Worm (Caenorhabditis elegans) whole organism, L1 larva: ENCODE results near the gene F11D11.3.
A peak's percentile ranks its signal among the peaks of the same experiment; 100 is the strongest.

Experiments used
- C04F5.9 ChIP-seq: sonication (generic microtip); optimal IDR thresholded peaks from 2 replicates; lab custom pipeline; 2016; ENCODE audit warnings: missing genetic modification characterization, missing compliant biosample characterization
- C16A3.4 ChIP-seq: fragments of 150-350 bp; optimal IDR thresholded peaks from 2 replicates; lab custom pipeline; 2014; ENCODE audit warnings: missing biosample characterization, missing genetic modification characterization
- Y116A8C.19 ChIP-seq: sonication (generic microtip); optimal IDR thresholded peaks from 2 replicates; lab custom pipeline; 2016; ENCODE audit warnings: missing compliant biosample characterization, missing genetic modification characterization, borderline replicate concordance
- aha-1 ChIP-seq: fragments of 150-350 bp; optimal IDR thresholded peaks from 2 replicates; lab custom pipeline; 2014; ENCODE audit warnings: missing biosample characterization, missing genetic modification characterization
- alr-1 ChIP-seq: fragments of 200-800 bp; sonication (Bioruptor generic); optimal IDR thresholded peaks from 2 replicates; lab custom pipeline; 2018; ENCODE audit warnings: borderline replicate concordance, mild to moderate bottlenecking, missing genetic modification characterization, missing compliant biosample characterization
- ceh-63 ChIP-seq: fragments of 200-800 bp; sonication (Bioruptor generic); optimal IDR thresholded peaks from 2 replicates; lab custom pipeline; 2018; ENCODE audit warnings: mild to moderate bottlenecking, missing genetic modification characterization, missing compliant biosample characterization
- ceh-82 ChIP-seq, 3 experiments: fragments of 150-350 bp in 1 of 3; sonication (generic microtip) in 2 of 3; optimal IDR thresholded peaks; 2 replicates each; lab custom pipeline; 2014 to 2017; ENCODE audit warnings: missing biosample characterization in 3 of 3, missing genetic modification characterization in 3 of 3
- ceh-88 ChIP-seq: fragments of 200-800 bp; sonication (Bioruptor generic); IDR thresholded peaks from 2 replicates; pipeline ENCODE4 v1.3.6; 2022; ENCODE audit warnings: missing genetic modification characterization, missing compliant biosample characterization
- ceh-90 ChIP-seq: sonication (generic microtip); optimal IDR thresholded peaks from 2 replicates; lab custom pipeline; 2016; ENCODE audit warnings: missing genetic modification characterization, missing compliant biosample characterization
- ces-1 ChIP-seq: fragments of 150-350 bp; optimal IDR thresholded peaks from 2 replicates; lab custom pipeline; 2014; ENCODE audit warnings: missing biosample characterization, missing genetic modification reagents, missing genetic modification characterization
- efl-1 ChIP-seq, 4 experiments: fragments of 150-350 bp; optimal IDR thresholded peaks in 3 of 4; peaks in 1 of 4; 1 replicate in 1 of 4; 2 replicates in 3 of 4; lab custom pipeline; 2014; ENCODE audit warnings: missing biosample characterization in 2 of 4, missing genetic modification characterization in 2 of 4, missing genetic modification reagents in 2 of 4
- fkh-10 ChIP-seq: sonication (generic microtip); optimal IDR thresholded peaks from 2 replicates; lab custom pipeline; 2017; ENCODE audit warnings: missing biosample characterization, missing genetic modification reagents, missing genetic modification characterization
- fkh-8 ChIP-seq: sonication (generic microtip); optimal IDR thresholded peaks from 2 replicates; lab custom pipeline; 2016; ENCODE audit warnings: mild to moderate bottlenecking, missing genetic modification characterization, missing compliant biosample characterization
- grh-1 ChIP-seq: fragments of 200-800 bp; sonication (Bioruptor generic); IDR thresholded peaks from 2 replicates; pipeline ENCODE4 v1.3.6; 2022; ENCODE audit warnings: missing genetic modification reagents, missing genetic modification characterization, missing compliant biosample characterization
- hlh-4 ChIP-seq: sonication (generic microtip); optimal IDR thresholded peaks from 2 replicates; lab custom pipeline; 2016; ENCODE audit warnings: mild to moderate bottlenecking, missing genetic modification characterization, missing compliant biosample characterization
- hpl-2 ChIP-seq: fragments of 150-350 bp; optimal IDR thresholded peaks from 2 replicates; lab custom pipeline; 2014; ENCODE audit warnings: missing biosample characterization, missing genetic modification reagents, missing genetic modification characterization
- irx-1 ChIP-seq: sonication (generic microtip); optimal IDR thresholded peaks from 2 replicates; lab custom pipeline; 2016; ENCODE audit warnings: missing genetic modification characterization, missing compliant biosample characterization
- jun-1 ChIP-seq: fragments of 150-350 bp; optimal IDR thresholded peaks from 2 replicates; lab custom pipeline; 2014; ENCODE audit warnings: missing biosample characterization, missing genetic modification reagents, missing genetic modification characterization
- lin-14 ChIP-seq: fragments of 200-800 bp; sonication (Bioruptor generic); optimal IDR thresholded peaks from 2 replicates; lab custom pipeline; 2018; ENCODE audit warnings: mild to moderate bottlenecking, missing genetic modification characterization, moderate library complexity, missing compliant biosample characterization
- lin-15B ChIP-seq: fragments of 150-350 bp; sonication (generic microtip); optimal IDR thresholded peaks from 3 replicates; lab custom pipeline; 2014; ENCODE audit warnings: missing biosample characterization, missing genetic modification characterization
- lin-35 ChIP-seq, 2 experiments: fragments of 150-350 bp; optimal IDR thresholded peaks; 2 replicates each; lab custom pipeline; 2014; ENCODE audit warnings: missing biosample characterization in 2 of 2, missing genetic modification characterization in 2 of 2, missing genetic modification reagents in 2 of 2
- mab-9 ChIP-seq: fragments of 200-800 bp; sonication (Bioruptor generic); IDR thresholded peaks from 2 replicates; pipeline ENCODE4 v1.3.6; 2022; ENCODE audit warnings: missing genetic modification reagents, missing genetic modification characterization, missing compliant biosample characterization
- mep-1 ChIP-seq: fragments of 150-350 bp; optimal IDR thresholded peaks from 2 replicates; lab custom pipeline; 2014; ENCODE audit warnings: missing biosample characterization, missing genetic modification characterization
- nhr-28 ChIP-seq: fragments of 150-350 bp; optimal IDR thresholded peaks from 2 replicates; lab custom pipeline; 2014; ENCODE audit warnings: missing biosample characterization, missing genetic modification characterization
- nhr-47 ChIP-seq: sonication (generic microtip); optimal IDR thresholded peaks from 2 replicates; lab custom pipeline; 2016; ENCODE audit warnings: mild to moderate bottlenecking, missing genetic modification characterization, moderate library complexity, missing compliant biosample characterization
- nhr-71 ChIP-seq: sonication (generic microtip); optimal IDR thresholded peaks from 2 replicates; lab custom pipeline; 2016; ENCODE audit warnings: mild to moderate bottlenecking, missing genetic modification characterization, moderate library complexity, missing compliant biosample characterization
- nhr-76 ChIP-seq: sonication (generic microtip); optimal IDR thresholded peaks from 2 replicates; lab custom pipeline; 2017; ENCODE audit warnings: missing biosample characterization, missing genetic modification characterization
- nhr-84 ChIP-seq: sonication (generic microtip); optimal IDR thresholded peaks from 2 replicates; lab custom pipeline; 2017; ENCODE audit warnings: missing biosample characterization, missing genetic modification characterization
- nhr-85 ChIP-seq: sonication (generic microtip); peaks from one replicate; lab custom pipeline; 2016; ENCODE audit warnings: missing genetic modification characterization, inconsistent platforms, missing compliant biosample characterization
- nhr-90 ChIP-seq: sonication (generic microtip); optimal IDR thresholded peaks from 2 replicates; lab custom pipeline; 2016; ENCODE audit warnings: mild to moderate bottlenecking, missing genetic modification characterization, missing compliant biosample characterization; ENCODE audit not compliant: poor library complexity
- pag-3 ChIP-seq: sonication (generic microtip); optimal IDR thresholded peaks from 2 replicates; lab custom pipeline; 2017; ENCODE audit warnings: missing genetic modification characterization, mild to moderate bottlenecking, missing compliant biosample characterization, antibody characterized with exemption, borderline replicate concordance; ENCODE audit not compliant: insufficient read depth
- pqm-1 ChIP-seq: sonication (generic microtip); optimal IDR thresholded peaks from 3 replicates; lab custom pipeline; 2017; ENCODE audit warnings: missing biosample characterization, missing genetic modification characterization
- rnt-1 ChIP-seq: sonication (generic microtip); optimal IDR thresholded peaks from 2 replicates; lab custom pipeline; 2016; ENCODE audit warnings: mild to moderate bottlenecking, missing genetic modification characterization, moderate library complexity, missing compliant biosample characterization
- skn-1 ChIP-seq: fragments of 150-350 bp; optimal IDR thresholded peaks from 2 replicates; lab custom pipeline; 2014; ENCODE audit warnings: missing biosample characterization, missing genetic modification characterization
- snu-23 ChIP-seq: sonication (generic microtip); optimal IDR thresholded peaks from 2 replicates; lab custom pipeline; 2016; ENCODE audit warnings: missing genetic modification characterization, missing compliant biosample characterization
- sptf-1 ChIP-seq: fragments of 150-350 bp; optimal IDR thresholded peaks from 2 replicates; lab custom pipeline; 2014; ENCODE audit warnings: missing biosample characterization, missing genetic modification characterization
- swsn-7 ChIP-seq: sonication (generic microtip); optimal IDR thresholded peaks from 2 replicates; lab custom pipeline; 2016; ENCODE audit warnings: missing genetic modification characterization, missing compliant biosample characterization
- unc-30 ChIP-seq: sonication (generic microtip); optimal IDR thresholded peaks from 2 replicates; lab custom pipeline; 2017; ENCODE audit warnings: missing biosample characterization, missing genetic modification characterization
- unc-62 ChIP-seq: fragments of 150-350 bp; optimal IDR thresholded peaks from 2 replicates; lab custom pipeline; 2014; ENCODE audit warnings: missing biosample characterization, missing genetic modification reagents, missing genetic modification characterization
- unc-86 ChIP-seq: sonication (generic microtip); optimal IDR thresholded peaks from 2 replicates; lab custom pipeline; 2016; ENCODE audit warnings: missing genetic modification characterization, missing compliant biosample characterization
- zag-1 ChIP-seq: fragments of 150-350 bp; optimal IDR thresholded peaks from 2 replicates; lab custom pipeline; 2014; ENCODE audit warnings: missing biosample characterization, missing genetic modification characterization
- zip-4 ChIP-seq: fragments of 200-800 bp; sonication (Bioruptor generic); optimal IDR thresholded peaks from 2 replicates; lab custom pipeline; 2018; ENCODE audit warnings: mild to moderate bottlenecking, missing genetic modification characterization, moderate library complexity, missing compliant biosample characterization
- ztf-11 ChIP-seq, 2 experiments: sonication (generic microtip); optimal IDR thresholded peaks; 2 replicates each; lab custom pipeline; 2016 to 2017; ENCODE audit warnings: missing genetic modification characterization in 2 of 2, missing biosample characterization in 1 of 2, missing compliant biosample characterization in 1 of 2

The F11D11.3 gene

DNA sequence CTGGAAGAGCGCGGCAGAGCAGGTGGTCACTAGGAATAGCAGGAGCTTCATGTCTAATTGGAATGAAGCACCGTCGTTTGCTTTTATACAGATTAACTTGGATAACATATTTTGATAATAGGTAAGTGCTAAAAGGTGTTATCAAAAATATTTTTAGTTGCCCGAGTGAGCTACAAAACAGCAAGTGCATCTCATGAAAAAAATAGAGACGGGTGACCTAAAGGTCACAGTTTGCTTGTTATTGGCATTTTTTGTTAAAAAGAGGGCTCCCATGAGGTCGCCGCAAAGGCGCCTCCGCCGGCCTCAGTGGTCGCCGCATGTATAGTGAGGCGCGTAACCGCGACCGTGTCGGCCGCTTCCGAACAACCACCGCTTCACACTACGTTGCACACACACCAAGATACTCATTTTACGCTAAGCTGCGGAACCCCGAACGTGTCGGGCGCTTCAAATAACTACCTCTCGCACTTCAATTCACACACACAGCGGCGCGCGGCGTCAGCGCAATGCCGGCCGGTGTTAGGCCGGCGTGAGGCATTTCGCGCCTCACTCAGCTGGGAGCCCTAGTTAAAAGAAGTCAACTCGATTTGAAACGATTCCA lies 30.6 kb downstream of the F11D11.3 start, which contains the start of gene asp-19:
Gene asp-19, minus strand, starts transcription at position 51 of the 601 bp plus-strand sequence.
- no peak for TF ChIP-seq C16A3.4 (tag; lab: Kevin White, UChicago)
- no peak for TF ChIP-seq nhr-76 (tag; lab: Kevin White, UChicago)
- no peak for TF ChIP-seq ceh-63 (GFP tag; lab: Kevin White, UChicago)
- no peak for TF ChIP-seq unc-62
- no peak for TF ChIP-seq mep-1 (tag; lab: Kevin White, UChicago)
- no peak for TF ChIP-seq lin-14 (GFP tag; lab: Kevin White, UChicago)
- TF ChIP-seq nhr-71 (tag; lab: Kevin White, UChicago): no peak
- TF ChIP-seq, all 84 proteins: peak for 0

DNA sequence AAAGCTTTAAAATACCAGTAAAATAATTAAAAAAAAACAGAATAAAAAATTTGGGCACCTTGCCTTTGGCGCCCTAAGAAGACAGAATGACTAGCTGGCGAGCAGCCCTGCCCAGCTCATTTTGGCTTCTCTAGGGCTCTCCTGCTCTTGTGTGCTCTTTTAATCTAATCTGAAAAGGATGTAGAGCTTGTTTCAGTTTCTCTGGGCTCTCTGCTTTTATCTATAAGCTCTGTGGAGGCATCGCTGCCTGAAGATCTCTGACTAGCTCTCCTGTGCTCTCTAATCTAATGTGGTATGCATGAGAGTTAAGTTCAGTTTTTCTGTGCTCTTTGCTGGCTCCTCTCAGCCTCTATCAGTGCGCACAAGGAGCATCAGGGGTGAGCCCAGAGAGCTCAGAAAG lies 34.2 kb downstream of the F11D11.3 start:
- TF ChIP-seq unc-86 (peak; percentile 14), fkh-10 (GFP tag; lab: Kevin White, UChicago) (peak; percentile 23), ceh-82 (tag; optimal IDR thresholded peaks at IDR 0.05; lab: Kevin White, UChicago) (peak in 1 of 3 experiments; percentile 44), unc-62 (no peak), fkh-8 (tag; lab: Kevin White, UChicago) (peak; percentile 32), ceh-90 (no peak), mab-9 (GFP tag; lab: Robert Waterston, UW) (no peak), jun-1 (tag; lab: Kevin White, UChicago) (no peak), efl-1 (optimal IDR thresholded peaks at IDR 0.05; lab: Kevin White, UChicago) (peak; percentile 0 to 10), efl-1 (GFP tag; optimal IDR thresholded peaks at IDR 0.05 in 1 of 2; lab: Kevin White, UChicago) (no peak)

ce11 chrV:18724810-18725209 lies 35.3 kb downstream of the F11D11.3 start:
- peak; percentile 10 for TF ChIP-seq ceh-63 (GFP tag; lab: Kevin White, UChicago)
- TF ChIP-seq ztf-11 (tag; optimal IDR thresholded peaks at IDR 0.05; lab: Kevin White, UChicago): peak in 1 of 2 experiments; percentile 10

ce11 chrV:18724076-18724475 lies 36.0 kb downstream of the F11D11.3 start:
- TF ChIP-seq ceh-88 (GFP tag; lab: Robert Waterston, UW) (no peak), alr-1 (tag; lab: Kevin White, UChicago) (peak; percentile 97)

DNA sequence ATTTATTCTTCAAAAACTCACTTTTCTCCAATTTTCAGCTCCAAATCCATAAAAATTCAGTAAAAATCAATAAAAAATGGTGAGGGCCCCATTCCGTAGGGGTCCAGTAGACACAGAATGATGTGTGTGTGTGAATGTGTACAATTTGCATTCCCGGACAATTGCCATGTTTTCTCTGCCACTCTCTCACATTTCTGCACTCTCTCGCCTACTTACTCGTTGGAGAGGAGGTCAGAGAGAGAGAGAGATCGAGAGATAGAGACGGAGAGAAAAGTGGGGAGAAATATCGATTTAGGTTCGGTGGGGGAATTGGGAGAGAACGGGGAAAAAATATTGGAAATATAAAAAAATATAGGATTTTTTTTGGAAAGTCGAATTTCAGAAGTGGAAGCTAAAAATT lies 36.5 kb downstream of the F11D11.3 start:
- TF ChIP-seq alr-1 (tag; lab: Kevin White, UChicago) (no peak), lin-35 (GFP tag; optimal IDR thresholded peaks at IDR 0.05; lab: Kevin White, UChicago) (peak; percentile 70 to 89), hlh-4 (tag; lab: Kevin White, UChicago) (no peak), sptf-1 (tag; lab: Kevin White, UChicago) (no peak), pag-3 (tag; lab: Kevin White, UChicago) (no peak), nhr-47 (peak; percentile 95), hpl-2 (GFP tag; lab: Kevin White, UChicago) (no peak), nhr-84 (no peak), fkh-10 (GFP tag; lab: Kevin White, UChicago) (no peak), nhr-28 (tag; lab: Kevin White, UChicago) (no peak), skn-1 (tag; lab: Kevin White, UChicago) (peak; percentile 64), irx-1 (peak; percentile 76), ceh-82 (tag; optimal IDR thresholded peaks at IDR 0.05; lab: Kevin White, UChicago) (peak; percentile 75 to 90 (median 85)), pqm-1 (no peak), Y116A8C.19 (tag; lab: Kevin White, UChicago) (no peak), ces-1 (GFP tag; lab: Kevin White, UChicago) (no peak), C04F5.9 (tag; lab: Kevin White, UChicago) (no peak), lin-15B (tag; lab: Kevin White, UChicago) (peak; percentile 25), rnt-1 (tag; lab: Kevin White, UChicago) (no peak), aha-1 (tag; lab: Kevin White, UChicago) (no peak), zag-1 (peak; percentile 5), snu-23 (GFP tag; lab: Kevin White, UChicago) (peak; percentile 94), ceh-88 (GFP tag; lab: Robert Waterston, UW) (no peak), swsn-7 (tag; lab: Kevin White, UChicago) (peak; percentile 95), nhr-85 (tag; lab: Kevin White, UChicago) (peak; percentile 94), grh-1 (GFP tag; lab: Robert Waterston, UW) (peak; percentile 72), ceh-63 (GFP tag; lab: Kevin White, UChicago) (peak; percentile 39), zip-4 (GFP tag; lab: Kevin White, UChicago) (no peak), nhr-90 (tag; lab: Kevin White, UChicago) (peak; percentile 85), unc-30 (no peak), C16A3.4 (tag; lab: Kevin White, UChicago) (peak; percentile 47)
